Fruit fly (Drosophila melanogaster) whole organism, embryonic: ENCODE results near the gene mRpS18C.

Experiments
- Antp ChIP-seq: fragments of 200-800 bp; sonication (Bioruptor generic); optimal IDR thresholded peaks from 3 replicates; lab custom pipeline; 2016; ENCODE audit warnings: missing biosample characterization, missing genetic modification characterization
- B-H2 ChIP-seq: fragments of 200-800 bp; sonication (Bioruptor generic); optimal IDR thresholded peaks from 2 replicates; lab custom pipeline; 2018; ENCODE audit warnings: missing biosample characterization, mild to moderate bottlenecking, missing genetic modification characterization
- CG10366 ChIP-seq: fragments of 200-800 bp; sonication (Bioruptor generic); IDR thresholded peaks from 2 replicates; pipeline ENCODE4 v1.3.6; 2022; ENCODE audit warnings: missing biosample characterization, missing genetic modification characterization
- CG11696 ChIP-seq: fragments of 200-800 bp; sonication (Bioruptor generic); IDR thresholded peaks from 2 replicates; pipeline ENCODE4 v1.3.6; 2022; ENCODE audit warnings: missing biosample characterization, missing genetic modification characterization
- CG12071 ChIP-seq: fragments of 200-800 bp; sonication (Bioruptor generic); optimal IDR thresholded peaks from 3 replicates; lab custom pipeline; 2018; ENCODE audit warnings: missing biosample characterization, mild to moderate bottlenecking, missing genetic modification characterization
- CG12942 ChIP-seq: fragments of 200-800 bp; sonication (Bioruptor generic); optimal IDR thresholded peaks from 3 replicates; lab custom pipeline; 2016; ENCODE audit warnings: missing biosample characterization, missing genetic modification characterization
- CG17359 ChIP-seq: fragments of 200-800 bp; sonication (Bioruptor generic); optimal IDR thresholded peaks from 3 replicates; lab custom pipeline; 2018; ENCODE audit warnings: missing biosample characterization, mild to moderate bottlenecking, missing genetic modification characterization, moderate library complexity
- CG17612 ChIP-seq: fragments of 200-800 bp; sonication (Bioruptor generic); IDR thresholded peaks from 2 replicates; pipeline ENCODE4 v1.3.6; 2022; ENCODE audit warnings: missing biosample characterization, missing genetic modification characterization
- CG2120 ChIP-seq: fragments of 200-800 bp; sonication (Bioruptor generic); optimal IDR thresholded peaks from 3 replicates; lab custom pipeline; 2016; ENCODE audit warnings: missing biosample characterization, missing genetic modification characterization
- CG2712 ChIP-seq: fragments of 200-800 bp; optimal IDR thresholded peaks from 3 replicates; lab custom pipeline; 2019; ENCODE audit warnings: missing biosample characterization, mild to moderate bottlenecking, missing genetic modification characterization, moderate library complexity
- CG30431 ChIP-seq: fragments of 200-800 bp; sonication (Bioruptor generic); optimal IDR thresholded peaks from 2 replicates; lab custom pipeline; 2017; ENCODE audit warnings: missing biosample characterization, missing genetic modification characterization
- CG3407 ChIP-seq: fragments of 200-800 bp; sonication (Bioruptor generic); optimal IDR thresholded peaks from 2 replicates; lab custom pipeline; 2018; ENCODE audit warnings: missing biosample characterization, mild to moderate bottlenecking, missing genetic modification characterization
- CG3847 ChIP-seq: fragments of 200-800 bp; sonication (Bioruptor generic); IDR thresholded peaks from 2 replicates; pipeline ENCODE4 v1.3.6; 2022; ENCODE audit warnings: missing biosample characterization, missing genetic modification characterization
- CG4282 ChIP-seq: fragments of 200-800 bp; sonication (Bioruptor generic); optimal IDR thresholded peaks from 2 replicates; lab custom pipeline; 2016; ENCODE audit warnings: missing biosample characterization, missing genetic modification characterization
- CG4360 ChIP-seq: fragments of 200-800 bp; sonication (Bioruptor generic); IDR thresholded peaks from 2 replicates; pipeline ENCODE4 v1.3.6; 2022; ENCODE audit warnings: missing biosample characterization, missing genetic modification characterization
- CG4730 ChIP-seq: fragments of 200-800 bp; sonication (Bioruptor generic); IDR thresholded peaks from 2 replicates; pipeline ENCODE4 v1.3.6; 2022; ENCODE audit warnings: missing biosample characterization, missing genetic modification characterization
- CG5180 ChIP-seq: fragments of 200-800 bp; sonication (Bioruptor generic); optimal IDR thresholded peaks from 3 replicates; lab custom pipeline; 2017; ENCODE audit warnings: missing biosample characterization, missing genetic modification characterization, mild to moderate bottlenecking, moderate library complexity, missing genetic modification reagents
- CG8290 ChIP-seq, 3 experiments: fragments of 200-800 bp; sonication (Bioruptor generic); optimal IDR thresholded peaks; 2 replicates each; lab custom pipeline; 2016 to 2019; ENCODE audit warnings: missing biosample characterization in 3 of 3, missing genetic modification characterization in 3 of 3, mild to moderate bottlenecking in 2 of 3, moderate library complexity in 1 of 3
- CG8765 ChIP-seq: fragments of 200-800 bp; sonication (Bioruptor generic); IDR thresholded peaks from 2 replicates; pipeline ENCODE4 v1.3.6; 2022; ENCODE audit warnings: missing biosample characterization, missing genetic modification characterization
- CG9215 ChIP-seq: fragments of 200-800 bp; sonication (Bioruptor generic); IDR thresholded peaks from 2 replicates; pipeline ENCODE4 v1.3.6; 2022; ENCODE audit warnings: missing biosample characterization, missing genetic modification characterization
- Chrac-16 ChIP-seq: fragments of 200-800 bp; sonication (Bioruptor generic); optimal IDR thresholded peaks from 3 replicates; lab custom pipeline; 2016; ENCODE audit warnings: missing biosample characterization, missing genetic modification characterization
- Drgx ChIP-seq: fragments of 200-800 bp; sonication (Bioruptor generic); IDR thresholded peaks from 2 replicates; pipeline ENCODE4 v1.3.6; 2022; ENCODE audit warnings: missing biosample characterization, missing genetic modification characterization
- Fer2 ChIP-seq: fragments of 200-800 bp; sonication (Bioruptor generic); optimal IDR thresholded peaks from 2 replicates; lab custom pipeline; 2018; ENCODE audit warnings: missing biosample characterization, mild to moderate bottlenecking, missing genetic modification characterization, moderate library complexity
- HLH3B ChIP-seq: fragments of 200-800 bp; sonication (Bioruptor generic); IDR thresholded peaks from 2 replicates; pipeline ENCODE4 v1.3.6; 2022; ENCODE audit warnings: missing biosample characterization, missing genetic modification characterization
- HmgZ ChIP-seq: fragments of 200-800 bp; sonication (Bioruptor generic); optimal IDR thresholded peaks from 2 replicates; lab custom pipeline; 2018; ENCODE audit warnings: missing biosample characterization, mild to moderate bottlenecking, missing genetic modification characterization
- Hmx ChIP-seq: fragments of 200-800 bp; sonication (Bioruptor generic); optimal IDR thresholded peaks from 2 replicates; lab custom pipeline; 2016; ENCODE audit warnings: missing biosample characterization, missing genetic modification characterization
- MBD-R2 ChIP-seq: fragments of 200-800 bp; sonication (Bioruptor generic); IDR thresholded peaks from 2 replicates; pipeline ENCODE4 v1.3.6; 2022; ENCODE audit warnings: missing biosample characterization, missing genetic modification characterization
- Mes4 ChIP-seq: fragments of 200-800 bp; sonication (Bioruptor generic); optimal IDR thresholded peaks from 2 replicates; lab custom pipeline; 2016; ENCODE audit warnings: missing biosample characterization, missing genetic modification characterization
- Mrtf ChIP-seq: fragments of 200-800 bp; sonication (Bioruptor generic); IDR thresholded peaks from 3 replicates; pipeline ENCODE4 v1.3.6; 2022; ENCODE audit warnings: missing biosample characterization, missing genetic modification characterization
- Oli ChIP-seq: fragments of 200-800 bp; sonication (Bioruptor generic); optimal IDR thresholded peaks from 2 replicates; lab custom pipeline; 2018; ENCODE audit warnings: missing biosample characterization, mild to moderate bottlenecking, missing genetic modification characterization, moderate library complexity
- Optix ChIP-seq: fragments of 200-800 bp; sonication (Bioruptor generic); IDR thresholded peaks from 3 replicates; pipeline ENCODE4 v1.3.6; 2022; ENCODE audit warnings: missing biosample characterization, missing genetic modification characterization
- Six4 ChIP-seq: fragments of 200-800 bp; sonication (Bioruptor generic); optimal IDR thresholded peaks from 2 replicates; lab custom pipeline; 2016; ENCODE audit warnings: missing biosample characterization, missing genetic modification characterization
- Taf1 ChIP-seq: fragments of 200-800 bp; sonication (Bioruptor generic); IDR thresholded peaks from 2 replicates; pipeline ENCODE4 v1.3.6; 2022; ENCODE audit warnings: missing biosample characterization, missing genetic modification characterization
- Xbp1 ChIP-seq: fragments of 200-800 bp; sonication (Bioruptor generic); optimal IDR thresholded peaks from 3 replicates; lab custom pipeline; 2016; ENCODE audit warnings: missing biosample characterization, mild to moderate bottlenecking, missing genetic modification characterization
- ac ChIP-seq: fragments of 200-800 bp; sonication (Bioruptor generic); optimal IDR thresholded peaks from 3 replicates; lab custom pipeline; 2017; ENCODE audit warnings: missing biosample characterization, mild to moderate bottlenecking, missing genetic modification characterization
- aop ChIP-seq: fragments of 200-800 bp; sonication (Bioruptor generic); IDR thresholded peaks from 2 replicates; pipeline ENCODE4 v1.3.6; 2022; ENCODE audit warnings: missing biosample characterization, missing genetic modification characterization
- corto ChIP-seq: fragments of 200-800 bp; sonication (Bioruptor generic); optimal IDR thresholded peaks from 2 replicates; lab custom pipeline; 2016; ENCODE audit warnings: missing biosample characterization, mild to moderate bottlenecking, missing genetic modification characterization, moderate library complexity
- dmrt99B ChIP-seq: fragments of 200-800 bp; sonication (Bioruptor generic); optimal IDR thresholded peaks from 2 replicates; lab custom pipeline; 2018; ENCODE audit warnings: missing biosample characterization, mild to moderate bottlenecking, missing genetic modification characterization, moderate library complexity
- ems ChIP-seq: fragments of 200-800 bp; sonication (Bioruptor generic); optimal IDR thresholded peaks from 3 replicates; lab custom pipeline; 2016; ENCODE audit warnings: missing biosample characterization, missing genetic modification characterization
- gsb ChIP-seq: fragments of 200-800 bp; sonication (Bioruptor generic); IDR thresholded peaks from 2 replicates; pipeline ENCODE4 v1.3.6; 2022; ENCODE audit warnings: missing biosample characterization, missing genetic modification characterization
- hth ChIP-seq: fragments of >200 bp; optimal IDR thresholded peaks from 2 replicates; lab custom pipeline; 2017; ENCODE audit warnings: inconsistent platforms
- inv ChIP-seq: fragments of 200-800 bp; sonication (Bioruptor generic); IDR thresholded peaks from 2 replicates; pipeline ENCODE4 v1.3.6; 2022; ENCODE audit warnings: missing biosample characterization, missing genetic modification characterization; ENCODE audit not compliant: partially characterized antibody
- klu ChIP-seq: fragments of 200-800 bp; sonication (Bioruptor generic); IDR thresholded peaks from 2 replicates; pipeline ENCODE4 v1.3.6; 2022; ENCODE audit warnings: missing biosample characterization, missing genetic modification characterization
- lmd ChIP-seq: fragments of 200-800 bp; sonication (Bioruptor generic); IDR thresholded peaks from 2 replicates; pipeline ENCODE4 v1.3.6; 2022; ENCODE audit warnings: missing biosample characterization, missing genetic modification characterization
- mld ChIP-seq: fragments of 200-800 bp; sonication (Bioruptor generic); IDR thresholded peaks from 3 replicates; pipeline ENCODE4 v1.3.6; 2022; ENCODE audit warnings: missing biosample characterization, missing genetic modification characterization; ENCODE audit not compliant: partially characterized antibody
- org-1 ChIP-seq: fragments of 200-800 bp; sonication (Bioruptor generic); optimal IDR thresholded peaks from 2 replicates; lab custom pipeline; 2017; ENCODE audit warnings: missing biosample characterization, missing genetic modification characterization
- pum ChIP-seq: fragments of 200-800 bp; sonication (Bioruptor generic); optimal IDR thresholded peaks from 2 replicates; lab custom pipeline; 2016; ENCODE audit warnings: missing biosample characterization, missing genetic modification characterization
- sens ChIP-seq: fragments of 200-800 bp; sonication (Bioruptor generic); peaks from one replicate; lab custom pipeline; 2016; ENCODE audit warnings: missing biosample characterization, missing genetic modification characterization
- sima ChIP-seq: fragments of 200-800 bp; sonication (Bioruptor generic); optimal IDR thresholded peaks from 2 replicates; lab custom pipeline; 2016; ENCODE audit warnings: missing biosample characterization, missing genetic modification characterization
- sna ChIP-seq: fragments of 200-800 bp; sonication (Bioruptor generic); IDR thresholded peaks from 2 replicates; pipeline ENCODE4 v1.3.6; 2022; ENCODE audit warnings: missing biosample characterization, missing genetic modification characterization; ENCODE audit not compliant: partially characterized antibody
- tio ChIP-seq: fragments of 200-800 bp; sonication (Bioruptor generic); optimal IDR thresholded peaks from 2 replicates; lab custom pipeline; 2017; ENCODE audit warnings: missing biosample characterization, missing genetic modification characterization, inconsistent platforms
- tup ChIP-seq: fragments of 200-800 bp; sonication (Bioruptor generic); optimal IDR thresholded peaks from 2 replicates; lab custom pipeline; 2016; ENCODE audit warnings: missing biosample characterization, mild to moderate bottlenecking, missing genetic modification characterization, moderate library complexity

The mRpS18C gene

DNA sequence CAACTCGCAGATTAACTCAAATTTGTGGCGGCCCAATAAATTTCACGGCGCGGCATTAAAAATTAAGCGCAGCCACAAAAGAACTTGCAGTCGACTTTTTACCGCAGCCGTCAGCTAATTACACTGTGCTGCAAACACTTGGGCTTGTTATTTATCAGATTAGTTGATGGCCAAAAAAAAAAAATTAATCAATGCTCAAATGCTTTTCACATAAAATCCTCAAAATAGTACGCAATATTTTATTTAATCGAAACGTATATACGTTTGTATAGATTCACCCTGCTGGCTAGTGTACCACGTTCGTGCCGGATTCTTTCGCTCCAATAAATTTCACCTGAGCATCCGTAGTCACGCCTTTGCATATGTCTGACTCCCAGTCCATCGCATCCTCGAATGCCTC, 10.0 kb upstream of the mRpS18C start (continued):
- TF ChIP-seq CG4360 (GFP tag; lab: Robert Waterston, UW) (0 out of 2 replicates have a peak, but pooled peaks have one; percentile 19), CG17612 (GFP tag; lab: Robert Waterston, UW) (peak; percentile 39; the same call in 1 of the 2 replicates), Oli (tag; lab: Kevin White, UChicago) (peak; percentile 61), CG12942 (GFP tag; lab: Kevin White, UChicago) (peak; percentile 28), CG17359 (peak; percentile 66), MBD-R2 (peak; percentile 28; the same call in 1 of the 2 replicates), sna (no peak), CG30431 (peak; percentile 23), CG8290 (GFP tag; optimal IDR thresholded peaks at IDR 0.05; lab: Kevin White, UChicago) (no peak), CG8290 (tag; optimal IDR thresholded peaks at IDR 0.05; lab: Kevin White, UChicago) (peak in 1 of 2 experiments; percentile 52), CG10366 (peak; percentile 70), pum (GFP tag; lab: Kevin White, UChicago) (peak; percentile 12), B-H2 (GFP tag; lab: Kevin White, UChicago) (no peak), sima (GFP tag; lab: Kevin White, UChicago) (no peak), corto (GFP tag; lab: Kevin White, UChicago) (no peak), Antp (GFP tag; lab: Kevin White, UChicago) (peak; percentile 9), Optix (0 out of 3 replicates have a peak, but pooled peaks have one; percentile 39), Six4 (peak; percentile 37), CG4282 (GFP tag; lab: Kevin White, UChicago) (no peak), klu (no peak), HmgZ (tag; lab: Kevin White, UChicago) (no peak), CG2712 (tag; lab: Kevin White, UChicago) (peak; percentile 64), aop (GFP tag; lab: Robert Waterston, UW) (no peak), tio (GFP tag; lab: Kevin White, UChicago) (peak; percentile 19), CG9215 (GFP tag; lab: Robert Waterston, UW) (0 out of 2 replicates have a peak, but pooled peaks have one; percentile 10), ems (peak; percentile 23), tup (no peak), mld (GFP tag; lab: Robert Waterston, UW) (no peak), HLH3B (GFP tag; lab: Robert Waterston, UW) (peak; percentile 73), CG5180 (GFP tag; lab: Kevin White, UChicago) (no peak), gsb (GFP tag; lab: Robert Waterston, UW) (no peak), org-1 (GFP tag; lab: Kevin White, UChicago) (no peak), dmrt99B (tag; lab: Kevin White, UChicago) (peak; percentile 66), lmd (peak; percentile 54), Drgx (GFP tag; lab: Robert Waterston, UW) (peak; percentile 39; the same call in 1 of the 2 replicates), CG4730 (GFP tag; lab: Robert Waterston, UW) (peak; percentile 18; the same call in 1 of the 2 replicates), CG3847 (GFP tag; lab: Robert Waterston, UW) (no peak), Chrac-16 (no peak), inv (GFP tag; lab: Robert Waterston, UW) (no peak), CG11696 (GFP tag; lab: Robert Waterston, UW) (no peak), Fer2 (no peak), CG8765 (GFP tag; lab: Robert Waterston, UW) (peak; percentile 56; the same call in 1 of the 2 replicates), hth (lab: Kevin White, UChicago) (no peak), Xbp1 (GFP tag; lab: Kevin White, UChicago) (peak; percentile 48), CG12071 (GFP tag; lab: Kevin White, UChicago) (peak; percentile 40), Taf1 (GFP tag; lab: Robert Waterston, UW) (no peak), Hmx (no peak), Mrtf (GFP tag; lab: Robert Waterston, UW) (no peak), CG3407 (GFP tag; lab: Kevin White, UChicago) (no peak), sens (GFP tag; lab: Kevin White, UChicago) (peak; percentile 89), ac (GFP tag; lab: Kevin White, UChicago) (no peak), CG2120 (peak; percentile 25), Mes4 (GFP tag; lab: Kevin White, UChicago) (peak; percentile 32)
